Worm (Caenorhabditis elegans): ENCODE measurements around the gene sre-29.

DNA sequence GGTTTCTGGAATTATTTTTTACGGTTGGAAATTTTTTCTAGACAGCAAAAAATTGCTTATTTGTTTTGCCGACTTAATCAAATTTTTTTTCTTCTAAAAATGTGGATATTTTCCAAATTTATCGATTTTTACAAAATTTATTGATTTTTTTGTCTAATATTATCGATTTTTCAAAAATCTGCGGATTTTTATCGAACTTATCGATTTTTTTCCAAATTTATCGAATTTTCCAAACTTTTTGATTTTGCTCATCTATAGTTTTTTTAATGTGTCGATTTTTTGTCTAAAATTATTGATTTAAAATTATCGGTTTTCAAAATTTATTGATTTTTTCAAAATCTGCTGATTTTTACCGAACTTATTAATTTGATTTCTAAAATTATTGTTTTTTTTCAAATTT, 7.6 kb downstream of the sre-29 start:
- TF ChIP-seq blmp-1 (tag; optimal IDR thresholded peaks at IDR 0.05) (no peak), lsy-2 (tag; optimal IDR thresholded peaks at IDR 0.05) (no peak), F16B12.6 (tag; optimal IDR thresholded peaks at IDR 0.05) (no peak), sox-4 (tag; optimal IDR thresholded peaks at IDR 0.05) (no peak), nhr-12 (tag; optimal IDR thresholded peaks at IDR 0.05) (no peak), lin-15B (tag; optimal IDR thresholded peaks at IDR 0.05) (no peak), mdl-1 (tag; optimal IDR thresholded peaks at IDR 0.05) (no peak), isw-1 (GFP tag; IDR thresholded peaks at IDR 0.05) (no peak), lin-14 (GFP tag; optimal IDR thresholded peaks at IDR 0.05) (no peak), zip-4 (GFP tag; optimal IDR thresholded peaks at IDR 0.05) (no peak)

All from whole organism, L1 larva.